Worm (Caenorhabditis elegans) whole organism, L4/young adult: ENCODE results near the gene hot-1.

Experiments used
- W03F9.2 ChIP-seq: fragments of 150-350 bp; optimal IDR thresholded peaks from 2 replicates; lab custom pipeline; 2014; ENCODE audit warnings: missing biosample characterization, missing genetic modification characterization
- him-1 ChIP-seq: sonication (generic microtip); optimal IDR thresholded peaks from 2 replicates; lab custom pipeline; 2016; ENCODE audit warnings: missing genotype, missing genetic modification reagents, missing genetic modification characterization, missing compliant biosample characterization

ce11 chrV:14603755-14604154, 17.2 kb upstream of the hot-1 start:
- TF ChIP-seq him-1 (tag; lab: Kevin White, UChicago) (no peak), W03F9.2 (tag; lab: Kevin White, UChicago) (no peak)
